Worm (Caenorhabditis elegans): ENCODE results near the gene bus-5.

bus-5 gene

ce11 chrX:2071392-2072001 is 41.4 kb downstream of the bus-5 start (continued):
- TF ChIP-seq zip-4 (GFP tag; optimal IDR thresholded peaks at IDR 0.05) (peak; percentile 88), rnt-1 (tag; optimal IDR thresholded peaks at IDR 0.05) (peak; percentile 93), ceh-8 (GFP tag; optimal IDR thresholded peaks at IDR 0.05) (peak; percentile 47), nhr-90 (tag; optimal IDR thresholded peaks at IDR 0.05; ENCODE audit: poor library complexity) (peak; percentile 83), tlp-1 (tag; optimal IDR thresholded peaks at IDR 0.05) (no peak), nhr-20 (tag; optimal IDR thresholded peaks at IDR 0.05) (peak; percentile 91), aha-1 (tag; optimal IDR thresholded peaks at IDR 0.05) (peak; percentile 5), fkh-4 (tag; optimal IDR thresholded peaks at IDR 0.05; ENCODE audit: borderline replicate concordance) (no peak), mef-2 (tag; optimal IDR thresholded peaks at IDR 0.05) (peak; percentile 10), nhr-84 (tag; optimal IDR thresholded peaks at IDR 0.05) (no peak), lsy-2 (tag; optimal IDR thresholded peaks at IDR 0.05) (no peak), pag-3 (tag; optimal IDR thresholded peaks at IDR 0.05; ENCODE audit: borderline replicate concordance, insufficient read depth) (no peak), xbp-1 (tag; optimal IDR thresholded peaks at IDR 0.05) (peak; percentile 80), nhr-77 (tag; optimal IDR thresholded peaks at IDR 0.05) (peak; percentile 20), elt-2 (tag; optimal IDR thresholded peaks at IDR 0.05) (peak; percentile 44), C34B4.2 (tag; optimal IDR thresholded peaks at IDR 0.05) (no peak), unc-98 (GFP tag; IDR thresholded peaks at IDR 0.05) (0 out of 2 replicates have a peak, but pooled peaks have one; percentile 13), skn-1 (tag; optimal IDR thresholded peaks at IDR 0.05) (peak; percentile 97), nhr-47 (tag; optimal IDR thresholded peaks at IDR 0.05) (peak; percentile 86), swsn-7 (tag; optimal IDR thresholded peaks at IDR 0.05) (peak; percentile 83), irx-1 (tag; optimal IDR thresholded peaks at IDR 0.05) (peak; percentile 70), alr-1 (tag; optimal IDR thresholded peaks at IDR 0.05; ENCODE audit: borderline replicate concordance) (no peak), isw-1 (GFP tag; IDR thresholded peaks at IDR 0.05) (peak; percentile 67), nhr-85 (tag) (peak; percentile 96)

ce11 chrX:2070418-2070996 is 42.4 kb downstream of the bus-5 start, which contains the start of gene acl-4:
Gene acl-4, minus strand, starts transcription at chrX:2070444.
- TF ChIP-seq efl-1 (optimal IDR thresholded peaks at IDR 0.05), result no peak
- TF ChIP-seq efl-1 (GFP tag; optimal IDR thresholded peaks at IDR 0.05 in 1 of 2), result peak in 1 of 2 experiments; percentile 61
- no peak for TF ChIP-seq snpc-4 (tag; optimal IDR thresholded peaks at IDR 0.05)
- no peak for TF ChIP-seq dpl-1 (GFP tag; optimal IDR thresholded peaks at IDR 0.05)
- peak; percentile 19 for TF ChIP-seq elt-2 (tag; optimal IDR thresholded peaks at IDR 0.05)
- TF ChIP-seq ceh-88 (GFP tag; IDR thresholded peaks at IDR 0.05), result no peak
- TF ChIP-seq rnt-1 (tag; optimal IDR thresholded peaks at IDR 0.05), result peak; percentile 25

- no peak for TF ChIP-seq nhr-47 (tag; optimal IDR thresholded peaks at IDR 0.05)
- TF ChIP-seq elt-2 (tag; optimal IDR thresholded peaks at IDR 0.05), result peak; percentile 50
- no peak for TF ChIP-seq blmp-1 (tag; optimal IDR thresholded peaks at IDR 0.05)
- peak in 1 of 2 experiments; percentile 35 for TF ChIP-seq lin-35 (GFP tag; optimal IDR thresholded peaks at IDR 0.05)
- TF ChIP-seq hlh-17 (GFP tag; optimal IDR thresholded peaks at IDR 0.05; ENCODE audit: borderline replicate concordance), result no peak
- no peak for TF ChIP-seq sup-37 (GFP tag; optimal IDR thresholded peaks at IDR 0.05)
- no peak for TF ChIP-seq skn-1 (tag; optimal IDR thresholded peaks at IDR 0.05)
These were observed 44.6 kb downstream of the bus-5 start for ce11 chrX:2068294-2068693.

ce11 chrX:2064730-2065129 is 48.2 kb downstream of the bus-5 start, which contains the start of gene F49H12.7:
Gene F49H12.7, plus strand, starts transcription at chrX:2065030.
- TF ChIP-seq fos-1 (tag; optimal IDR thresholded peaks at IDR 0.05) (no peak), tlp-1 (tag; optimal IDR thresholded peaks at IDR 0.05) (no peak), pax-3 (tag; optimal IDR thresholded peaks at IDR 0.05) (peak; percentile 50), zag-1 (tag; optimal IDR thresholded peaks at IDR 0.05) (no peak)

Measured in whole organism, L1 larva.